Fruit fly (Drosophila melanogaster) whole organism, prepupa: Measurements from ENCODE around the gene CG4066.

ENCODE experiments used
- Blimp-1 ChIP-seq: fragments of 200-800 bp; sonication (Bioruptor generic); optimal IDR thresholded peaks from 3 replicates; lab custom pipeline; 2017; ENCODE audit warnings: missing biosample characterization, missing genetic modification characterization, mild to moderate bottlenecking, moderate library complexity, missing genetic modification reagents
- CG10669 ChIP-seq: fragments of 200-800 bp; sonication (Bioruptor generic); optimal IDR thresholded peaks from 3 replicates; lab custom pipeline; 2018; ENCODE audit warnings: missing biosample characterization, mild to moderate bottlenecking, missing genetic modification characterization, moderate library complexity
- CG11294 ChIP-seq: fragments of 200-800 bp; sonication (Bioruptor generic); IDR thresholded peaks from 2 replicates; pipeline ENCODE4 v1.3.6; 2022; ENCODE audit warnings: missing biosample characterization, missing genetic modification characterization
- CG11762 ChIP-seq: fragments of 200-800 bp; sonication (Bioruptor generic); optimal IDR thresholded peaks from 3 replicates; lab custom pipeline; 2016; ENCODE audit warnings: missing biosample characterization, missing genetic modification characterization; ENCODE audit not compliant: insufficient read depth
- CG11902 ChIP-seq: fragments of 200-800 bp; sonication (Bioruptor generic); optimal IDR thresholded peaks from 3 replicates; lab custom pipeline; 2016; ENCODE audit warnings: missing biosample characterization, missing genetic modification characterization
- CG15336 ChIP-seq: fragments of 200-800 bp; sonication (Bioruptor generic); IDR thresholded peaks from 2 replicates; pipeline ENCODE4 v1.3.6; 2022; ENCODE audit warnings: missing biosample characterization, missing genetic modification characterization
- CG1621 ChIP-seq: fragments of 200-800 bp; sonication (Bioruptor generic); optimal IDR thresholded peaks from 3 replicates; lab custom pipeline; 2018; ENCODE audit warnings: missing biosample characterization, mild to moderate bottlenecking, missing genetic modification characterization
- CG16779 ChIP-seq: fragments of 200-800 bp; sonication (Bioruptor generic); optimal IDR thresholded peaks from 3 replicates; lab custom pipeline; 2017; ENCODE audit warnings: missing biosample characterization, mild to moderate bottlenecking, missing genetic modification characterization
- CG3032 ChIP-seq: fragments of 200-800 bp; optimal IDR thresholded peaks from 2 replicates; lab custom pipeline; 2019; ENCODE audit warnings: missing biosample characterization, mild to moderate bottlenecking, missing genetic modification characterization, moderate library complexity
- CG31627 ChIP-seq: fragments of 200-800 bp; sonication (Bioruptor generic); optimal IDR thresholded peaks from 3 replicates; lab custom pipeline; 2016; ENCODE audit warnings: missing biosample characterization, missing genetic modification characterization
- CG34406 ChIP-seq: fragments of 200-800 bp; sonication (Bioruptor generic); optimal IDR thresholded peaks from 3 replicates; lab custom pipeline; 2016; ENCODE audit warnings: missing biosample characterization, missing genetic modification characterization
- CG4318 ChIP-seq: fragments of 200-800 bp; sonication (Bioruptor generic); optimal IDR thresholded peaks from 3 replicates; lab custom pipeline; 2017; ENCODE audit warnings: missing biosample characterization, mild to moderate bottlenecking, missing genetic modification characterization
- CG6163 ChIP-seq: fragments of 200-800 bp; sonication (Bioruptor generic); IDR thresholded peaks from 3 replicates; pipeline ENCODE4 v1.3.6; 2022; ENCODE audit warnings: missing biosample characterization, missing genetic modification characterization
- CG6792 ChIP-seq: fragments of 200-800 bp; sonication (Bioruptor generic); optimal IDR thresholded peaks from 3 replicates; lab custom pipeline; 2016; ENCODE audit warnings: missing biosample characterization, missing genetic modification characterization
- CG6854 ChIP-seq: fragments of 200-800 bp; sonication (Bioruptor generic); optimal IDR thresholded peaks from 2 replicates; lab custom pipeline; 2017; ENCODE audit warnings: missing biosample characterization, mild to moderate bottlenecking, missing genetic modification characterization
- CG8119 ChIP-seq: fragments of 200-800 bp; sonication (Bioruptor generic); IDR thresholded peaks from 3 replicates; pipeline ENCODE4 v1.3.6; 2022; ENCODE audit warnings: missing biosample characterization, missing genetic modification characterization
- CG8632 ChIP-seq: fragments of 200-800 bp; sonication (Bioruptor generic); optimal IDR thresholded peaks from 3 replicates; lab custom pipeline; 2016; ENCODE audit warnings: missing biosample characterization, missing genetic modification characterization
- CG9139 ChIP-seq: fragments of 200-800 bp; sonication (Bioruptor generic); optimal IDR thresholded peaks from 3 replicates; lab custom pipeline; 2017; ENCODE audit warnings: missing biosample characterization, mild to moderate bottlenecking, missing genetic modification characterization
- Eip75B ChIP-seq: fragments of 200-800 bp; sonication (Bioruptor generic); optimal IDR thresholded peaks from 3 replicates; lab custom pipeline; 2016; ENCODE audit warnings: missing biosample characterization, missing genetic modification characterization
- Eip78C ChIP-seq: fragments of 200-800 bp; sonication (Bioruptor generic); peaks from one replicate; lab custom pipeline; 2016; ENCODE audit warnings: missing biosample characterization, missing genetic modification characterization
- Ets21C ChIP-seq: fragments of 200-800 bp; sonication (Bioruptor generic); optimal IDR thresholded peaks from 3 replicates; lab custom pipeline; 2016; ENCODE audit warnings: missing biosample characterization, missing genetic modification characterization
- Gug ChIP-seq: fragments of 200-800 bp; sonication (Bioruptor generic); IDR thresholded peaks from 2 replicates; pipeline ENCODE4 v1.3.6; 2022; ENCODE audit warnings: missing biosample characterization, missing genetic modification characterization
- Hr39 ChIP-seq: fragments of 200-800 bp; sonication (Bioruptor generic); optimal IDR thresholded peaks from 2 replicates; lab custom pipeline; 2016; ENCODE audit warnings: missing biosample characterization, missing genetic modification characterization
- Hr4 ChIP-seq: fragments of 200-800 bp; sonication (Bioruptor generic); optimal IDR thresholded peaks from 3 replicates; lab custom pipeline; 2016; ENCODE audit warnings: missing biosample characterization, missing genetic modification characterization
- Met ChIP-seq: fragments of 200-800 bp; sonication (Bioruptor generic); optimal IDR thresholded peaks from 3 replicates; lab custom pipeline; 2016; ENCODE audit warnings: missing biosample characterization, missing genetic modification characterization
- OdsH ChIP-seq: fragments of 200-800 bp; sonication (Bioruptor generic); optimal IDR thresholded peaks from 3 replicates; lab custom pipeline; 2016; ENCODE audit warnings: missing biosample characterization, missing genetic modification characterization
- Smox ChIP-seq: fragments of 200-800 bp; sonication (Bioruptor generic); optimal IDR thresholded peaks from 3 replicates; lab custom pipeline; 2016; ENCODE audit warnings: missing biosample characterization, missing genetic modification characterization
- Sox102F ChIP-seq: fragments of 200-800 bp; sonication (Bioruptor generic); optimal IDR thresholded peaks from 2 replicates; lab custom pipeline; 2016; ENCODE audit warnings: missing biosample characterization, mild to moderate bottlenecking, missing genetic modification characterization
- Sox14 ChIP-seq: fragments of 200-800 bp; sonication (Bioruptor generic); optimal IDR thresholded peaks from 3 replicates; lab custom pipeline; 2016; ENCODE audit warnings: missing biosample characterization, missing genetic modification characterization
- achi ChIP-seq: fragments of 200-800 bp; sonication (Bioruptor generic); optimal IDR thresholded peaks from 3 replicates; lab custom pipeline; 2016; ENCODE audit warnings: missing biosample characterization, missing genetic modification characterization
- acj6 ChIP-seq: fragments of 200-800 bp; sonication (Bioruptor generic); optimal IDR thresholded peaks from 3 replicates; lab custom pipeline; 2016; ENCODE audit warnings: missing biosample characterization, missing genetic modification characterization
- cyc ChIP-seq: fragments of 200-800 bp; sonication (Bioruptor generic); optimal IDR thresholded peaks from 3 replicates; lab custom pipeline; 2016; ENCODE audit warnings: missing biosample characterization, missing genetic modification characterization
- eg ChIP-seq: fragments of 200-800 bp; sonication (Bioruptor generic); IDR thresholded peaks from 3 replicates; pipeline ENCODE4 v1.3.6; 2022; ENCODE audit warnings: missing biosample characterization, missing genetic modification characterization
- esn ChIP-seq: fragments of 200-800 bp; sonication (Bioruptor generic); optimal IDR thresholded peaks from 2 replicates; lab custom pipeline; 2016; ENCODE audit warnings: missing biosample characterization, mild to moderate bottlenecking, missing genetic modification characterization, moderate library complexity
- fkh ChIP-seq: fragments of 200-800 bp; sonication (Bioruptor generic); optimal IDR thresholded peaks from 3 replicates; lab custom pipeline; 2017; ENCODE audit warnings: missing biosample characterization, mild to moderate bottlenecking, missing genetic modification characterization, moderate library complexity
- lz ChIP-seq: fragments of 200-800 bp; sonication (Bioruptor generic); optimal IDR thresholded peaks from 3 replicates; lab custom pipeline; 2016; ENCODE audit warnings: missing biosample characterization, missing genetic modification characterization
- net ChIP-seq: fragments of 200-800 bp; sonication (Bioruptor generic); optimal IDR thresholded peaks from 3 replicates; lab custom pipeline; 2016; ENCODE audit warnings: missing biosample characterization, missing genetic modification characterization
- pdm3 ChIP-seq: fragments of 200-800 bp; sonication (Bioruptor generic); optimal IDR thresholded peaks from 3 replicates; lab custom pipeline; 2016; ENCODE audit warnings: missing biosample characterization, missing genetic modification characterization
- spab ChIP-seq: fragments of 200-800 bp; sonication (Bioruptor generic); optimal IDR thresholded peaks from 2 replicates; lab custom pipeline; 2017; ENCODE audit warnings: missing biosample characterization, mild to moderate bottlenecking, missing genetic modification characterization, missing genetic modification reagents
- ss ChIP-seq, 2 experiments: fragments of 200-800 bp; sonication (Bioruptor generic); optimal IDR thresholded peaks; 2 replicates in 1 of 2; 3 replicates in 1 of 2; lab custom pipeline; 2017 to 2018; ENCODE audit warnings: mild to moderate bottlenecking in 2 of 2, missing biosample characterization in 2 of 2, missing genetic modification characterization in 2 of 2, moderate library complexity in 1 of 2
- svp ChIP-seq: fragments of 200-800 bp; sonication (Bioruptor generic); peaks from one replicate; lab custom pipeline; 2016; ENCODE audit warnings: missing biosample characterization, missing genetic modification characterization
- topi ChIP-seq: fragments of 200-800 bp; sonication (Bioruptor generic); optimal IDR thresholded peaks from 3 replicates; lab custom pipeline; 2016; ENCODE audit warnings: missing biosample characterization, missing genetic modification characterization
- vri ChIP-seq: fragments of 200-800 bp; sonication (Bioruptor generic); optimal IDR thresholded peaks from 3 replicates; lab custom pipeline; 2016; ENCODE audit warnings: missing biosample characterization, mild to moderate bottlenecking, missing genetic modification characterization

Gene CG4066

dm6 chr3R:12341374-12341773 is 30.2 kb downstream of the CG4066 start, which contains the start of gene Sgsf:
Gene Sgsf, plus strand, starts transcription at chr3R:12341674.
- TF ChIP-seq eg (GFP tag; lab: Robert Waterston, UW) (no peak), vri (GFP tag; lab: Kevin White, UChicago) (peak; percentile 30)

- TF ChIP-seq Sox14 (GFP tag; lab: Kevin White, UChicago) (no peak), CG6854 (GFP tag; lab: Kevin White, UChicago) (no peak), Smox (GFP tag; lab: Kevin White, UChicago) (peak; percentile 18), svp (GFP tag; lab: Kevin White, UChicago) (peak; percentile 85), spab (GFP tag; lab: Kevin White, UChicago) (no peak), Hr4 (GFP tag; lab: Kevin White, UChicago) (no peak), acj6 (GFP tag; lab: Kevin White, UChicago) (no peak), Eip78C (peak; percentile 68), Eip75B (GFP tag; lab: Kevin White, UChicago) (no peak), ss (GFP tag; optimal IDR thresholded peaks at IDR 0.05; lab: Kevin White, UChicago) (no peak), CG11294 (GFP tag; lab: Robert Waterston, UW) (no peak), CG6792 (GFP tag; lab: Kevin White, UChicago) (no peak), Gug (GFP tag; lab: Robert Waterston, UW) (no peak), CG11762 (no peak), Hr39 (peak; percentile 50), achi (GFP tag; lab: Kevin White, UChicago) (no peak), OdsH (no peak), Ets21C (GFP tag; lab: Kevin White, UChicago) (peak; percentile 36), CG11902 (GFP tag; lab: Kevin White, UChicago) (no peak), lz (GFP tag; lab: Kevin White, UChicago) (peak; percentile 24), CG15336 (no peak), CG9139 (GFP tag; lab: Kevin White, UChicago) (no peak), esn (peak; percentile 51), Sox102F (GFP tag; lab: Kevin White, UChicago) (peak; percentile 15), CG4318 (GFP tag; lab: Kevin White, UChicago) (no peak), CG31627 (peak; percentile 49), CG6163 (GFP tag; lab: Robert Waterston, UW) (no peak), CG34406 (GFP tag; lab: Kevin White, UChicago) (no peak), topi (GFP tag; lab: Kevin White, UChicago) (peak; percentile 45), eg (GFP tag; lab: Robert Waterston, UW) (no peak), CG8119 (GFP tag; lab: Robert Waterston, UW) (no peak), cyc (GFP tag; lab: Kevin White, UChicago) (peak; percentile 30), CG10669 (GFP tag; lab: Kevin White, UChicago) (no peak), CG16779 (no peak), Met (peak; percentile 50), CG8632 (no peak), CG1621 (tag; lab: Kevin White, UChicago) (no peak), net (no peak), CG3032 (tag; lab: Kevin White, UChicago) (no peak), pdm3 (GFP tag; lab: Kevin White, UChicago) (no peak), fkh (GFP tag; lab: Kevin White, UChicago) (no peak), Blimp-1 (peak; percentile 15)
These were observed 33.9 kb downstream of the CG4066 start for dm6 chr3R:12344914-12345549.
